Worm (Caenorhabditis elegans) whole organism, L4 larva: ENCODE measurements around the gene srg-56.

Experiments
- T26A8.4 ChIP-seq: fragments of 200-800 bp; sonication (Bioruptor generic); IDR thresholded peaks from 2 replicates; pipeline ENCODE4 v1.3.6; 2022; ENCODE audit warnings: missing genetic modification characterization, missing compliant biosample characterization
- ces-1 ChIP-seq: fragments of 150-350 bp; sonication (generic microtip); optimal IDR thresholded peaks from 4 replicates; lab custom pipeline; 2014; ENCODE audit warnings: missing biosample characterization, missing genetic modification reagents, missing genetic modification characterization
- fkh-10 ChIP-seq: fragments of 150-350 bp; optimal IDR thresholded peaks from 2 replicates; lab custom pipeline; 2014; ENCODE audit warnings: missing biosample characterization, missing genetic modification reagents, missing genetic modification characterization
- lin-38 ChIP-seq: fragments of 200-800 bp; sonication (Bioruptor generic); IDR thresholded peaks from 2 replicates; pipeline ENCODE4 v1.3.6; 2022; ENCODE audit warnings: missing genetic modification reagents, missing genetic modification characterization, missing compliant biosample characterization
- set-16 ChIP-seq: fragments of 200-800 bp; sonication (Bioruptor generic); IDR thresholded peaks from 2 replicates; pipeline ENCODE4 v1.3.6; 2022; ENCODE audit warnings: missing genetic modification reagents, missing genetic modification characterization, missing compliant biosample characterization
- tra-1 ChIP-seq: fragments of 200-800 bp; sonication (Bioruptor generic); IDR thresholded peaks from 2 replicates; pipeline ENCODE4 v1.3.6; 2022; ENCODE audit warnings: missing genetic modification reagents, missing genetic modification characterization, missing compliant biosample characterization
- zag-1 ChIP-seq: fragments of 150-350 bp; optimal IDR thresholded peaks from 2 replicates; lab custom pipeline; 2014; ENCODE audit warnings: missing biosample characterization, missing genetic modification characterization

srg-56 gene

DNA sequence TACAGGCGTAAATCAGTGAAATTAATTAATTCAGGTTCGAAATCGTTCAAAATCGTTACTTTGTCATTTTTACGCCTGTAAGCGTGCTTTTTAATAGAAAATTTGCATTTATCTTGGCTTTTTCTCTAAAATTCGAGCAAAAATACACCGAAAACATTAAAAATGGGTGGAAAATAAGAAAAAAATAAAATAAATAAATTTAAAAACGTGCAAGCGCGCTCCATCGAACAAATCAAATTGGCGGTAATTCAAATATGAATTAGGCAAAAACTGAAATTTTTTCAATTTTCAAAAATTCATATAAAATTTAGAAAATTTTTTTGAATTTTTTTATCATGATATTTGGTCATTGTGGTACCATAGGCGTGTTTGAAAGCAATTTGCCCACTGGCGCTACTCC, 46.4 kb downstream of the srg-56 start:
- TF ChIP-seq lin-38 (GFP tag; lab: Robert Waterston, UW), result peak; percentile 60

ce11 chrV:2690948-2691347, 47.1 kb downstream of the srg-56 start:
- TF ChIP-seq tra-1 (GFP tag; lab: Robert Waterston, UW) (no peak), zag-1 (no peak), ces-1 (GFP tag; lab: Kevin White, UChicago) (no peak)

DNA sequence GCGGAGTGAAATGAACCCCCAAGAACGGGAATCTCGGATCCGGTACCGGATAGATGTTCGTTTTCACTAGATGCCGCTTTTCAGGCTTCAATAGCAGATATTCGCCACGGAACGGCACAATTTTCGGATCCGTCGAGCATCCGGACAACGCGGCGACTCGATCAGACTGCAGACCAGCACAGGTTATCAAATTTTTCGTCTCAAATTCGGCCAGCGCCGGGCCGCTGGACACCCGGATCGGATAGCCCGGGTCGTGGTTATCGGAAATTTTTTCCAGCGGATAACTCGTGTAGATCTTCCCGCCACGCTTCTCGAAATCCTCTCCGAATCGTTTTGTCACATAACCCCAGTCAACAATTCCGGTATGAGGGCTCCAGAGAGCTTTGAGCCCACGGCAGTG, 47.6 kb downstream of the srg-56 start:
- TF ChIP-seq fkh-10 (GFP tag; lab: Kevin White, UChicago) (no peak), set-16 (GFP tag; lab: Robert Waterston, UW) (peak; percentile 59)

DNA sequence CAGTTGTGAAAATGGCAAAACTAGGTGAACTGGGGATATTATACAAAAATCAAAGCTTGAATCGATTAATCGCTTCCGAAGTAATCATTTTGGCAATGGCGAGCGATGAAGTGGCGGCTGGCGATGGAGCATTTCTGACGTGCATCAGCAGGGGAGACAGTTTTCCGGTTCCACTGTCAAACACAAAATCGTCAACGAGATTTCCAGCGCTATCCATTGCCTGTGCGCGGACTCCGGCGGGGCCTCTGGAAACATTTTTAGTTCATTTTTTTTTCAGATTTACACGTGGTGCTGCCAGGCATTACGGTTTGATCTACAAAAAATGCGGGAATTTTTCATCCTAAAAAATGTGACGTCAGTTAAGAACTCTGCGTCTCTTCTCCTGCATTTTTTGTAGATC, 49.5 kb downstream of the srg-56 start:
- TF ChIP-seq tra-1 (GFP tag; lab: Robert Waterston, UW) (peak; percentile 6; the same call in 1 of the 2 replicates), T26A8.4 (no peak)
